Fruit fly (Drosophila melanogaster) Kc167 (cell line): ENCODE results near the gene MTF-1.

Experiments used
- insv ChIP-seq: fragments of >200 bp; optimal IDR thresholded peaks from 3 replicates; lab custom pipeline; 2018; ENCODE audit warnings: missing external identifiers
- ttk ChIP-seq: sonication (Bioruptor generic); optimal IDR thresholded peaks from 2 replicates; lab custom pipeline; 2017; ENCODE audit warnings: missing external identifiers

DNA sequence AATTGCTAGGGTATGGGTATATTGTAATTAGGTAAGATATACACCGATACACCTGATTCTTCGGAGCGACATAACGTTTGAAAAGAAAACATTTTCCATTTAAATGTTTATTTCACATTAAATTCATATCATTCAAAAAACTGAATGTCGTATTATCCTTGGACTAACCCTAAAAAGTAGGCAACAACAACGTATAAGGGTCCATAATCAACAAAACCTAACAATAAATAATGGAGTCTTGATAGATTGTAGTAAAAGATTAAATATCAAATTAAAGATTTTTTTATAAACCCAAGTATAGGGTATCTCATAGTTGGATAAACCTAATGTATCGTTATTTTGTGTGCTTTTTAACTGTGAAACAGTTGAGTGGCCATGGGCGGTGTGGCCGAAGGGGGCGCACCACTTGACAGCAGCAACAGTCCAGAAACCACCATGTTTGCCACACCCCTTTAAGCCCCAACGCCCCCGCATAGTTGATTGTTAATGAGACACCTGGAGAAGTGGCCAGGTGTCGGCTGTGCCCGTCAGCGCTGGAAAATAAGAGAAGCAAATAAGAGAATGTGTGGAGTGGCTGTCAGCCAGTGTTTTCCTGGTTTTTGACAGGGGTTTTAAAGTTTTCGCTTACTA lies 38.3 kb downstream of the MTF-1 start:
- no peak for TF ChIP-seq ttk
- no peak for TF ChIP-seq insv (lab: Kevin White, UChicago)
